Fruit fly (Drosophila melanogaster): Measurements from ENCODE around the gene ninaA.

The ninaA gene

DNA sequence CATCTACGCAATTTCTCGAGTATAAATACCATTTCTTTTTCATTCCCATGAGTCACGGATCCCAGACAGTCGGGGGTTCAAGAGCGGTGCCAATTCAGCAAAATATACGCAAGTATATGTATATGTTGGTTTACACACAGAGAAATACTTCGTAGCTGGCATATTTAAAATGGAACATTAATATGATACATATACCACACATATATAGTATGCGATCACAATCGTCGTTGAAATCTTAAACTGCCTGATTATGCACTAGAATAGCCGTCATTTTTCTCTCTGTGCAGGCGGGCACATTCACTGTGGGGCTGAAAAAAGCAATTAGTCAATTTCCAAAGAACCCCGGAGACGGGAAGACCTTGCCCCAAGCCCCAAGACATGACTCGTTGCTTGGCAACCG, 35.4 kb upstream of the ninaA start (continued):
- peak; percentile 60 for TF ChIP-seq CG16815 (GFP tag; optimal IDR thresholded peaks at IDR 0.05)
- TF ChIP-seq CG14860 (GFP tag; IDR thresholded peaks at IDR 0.05; ENCODE audit: partially characterized antibody) = no peak
- peak; percentile 49 for TF ChIP-seq mirr (GFP tag; optimal IDR thresholded peaks at IDR 0.05)
- TF ChIP-seq mld (GFP tag; IDR thresholded peaks at IDR 0.05; ENCODE audit: partially characterized antibody) = no peak
- TF ChIP-seq ab (GFP tag; optimal IDR thresholded peaks at IDR 0.05) = peak; percentile 45
- peak; percentile 48 for TF ChIP-seq nau (GFP tag; optimal IDR thresholded peaks at IDR 0.05)
- peak; percentile 40 for TF ChIP-seq sd (tag; optimal IDR thresholded peaks at IDR 0.05)
- peak; percentile 84 for TF ChIP-seq CG6175 (GFP tag; IDR thresholded peaks at IDR 0.05)
- TF ChIP-seq Doc3 (GFP tag; IDR thresholded peaks at IDR 0.05; ENCODE audit: partially characterized antibody) = no peak
- peak; percentile 64 for TF ChIP-seq CG14667 (GFP tag; IDR thresholded peaks at IDR 0.05)
- peak; percentile 74 for TF ChIP-seq fu2 (GFP tag; optimal IDR thresholded peaks at IDR 0.05)
- TF ChIP-seq D19B (GFP tag; optimal IDR thresholded peaks at IDR 0.05) = peak; percentile 44
- TF ChIP-seq CG2199 (GFP tag; IDR thresholded peaks at IDR 0.05) = no peak
- TF ChIP-seq CHES-1-like (GFP tag; optimal IDR thresholded peaks at IDR 0.05) = peak; percentile 73
- TF ChIP-seq CG18262 (tag; optimal IDR thresholded peaks at IDR 0.05) = peak; percentile 67
- TF ChIP-seq C15 (GFP tag; IDR thresholded peaks at IDR 0.05) = peak; percentile 66; the same call in 2 of the 3 replicates
- TF ChIP-seq fd3F (GFP tag; optimal IDR thresholded peaks at IDR 0.05) = peak; percentile 63
- peak; percentile 2 for TF ChIP-seq CG15601 (tag; optimal IDR thresholded peaks at IDR 0.05)
- TF ChIP-seq dan (GFP tag; IDR thresholded peaks at IDR 0.05) = no peak
- TF ChIP-seq slou (GFP tag; optimal IDR thresholded peaks at IDR 0.05) = no peak
- peak; percentile 8 for TF ChIP-seq Sry-δ (GFP tag; optimal IDR thresholded peaks at IDR 0.05)
- peak; percentile 39 for TF ChIP-seq CG14710 (tag; optimal IDR thresholded peaks at IDR 0.05)
- no peak for TF ChIP-seq Bgb (GFP tag; IDR thresholded peaks at IDR 0.05; ENCODE audit: partially characterized antibody)
- no peak for TF ChIP-seq BEAF-32 (GFP tag; optimal IDR thresholded peaks at IDR 0.05)
- TF ChIP-seq odd (GFP tag; optimal IDR thresholded peaks at IDR 0.05) = peak; percentile 6
- peak; percentile 50 for TF ChIP-seq Mad (GFP tag; optimal IDR thresholded peaks at IDR 0.05)
- TF ChIP-seq Drgx (GFP tag; IDR thresholded peaks at IDR 0.05) = peak; percentile 94
- no peak for TF ChIP-seq da (GFP tag; optimal IDR thresholded peaks at IDR 0.05)
- peak; percentile 23 for TF ChIP-seq CG1529 (GFP tag; optimal IDR thresholded peaks at IDR 0.05)
- TF ChIP-seq pho (GFP tag; optimal IDR thresholded peaks at IDR 0.05) = peak; percentile 75
- peak; percentile 68; the same call in 2 of the 3 replicates for TF ChIP-seq B-H1 (GFP tag; IDR thresholded peaks at IDR 0.05)
- TF ChIP-seq sisA (GFP tag; IDR thresholded peaks at IDR 0.05) = peak; percentile 76
- TF ChIP-seq Dbx (GFP tag; IDR thresholded peaks at IDR 0.05) = peak; percentile 93
- TF ChIP-seq pros (GFP tag; optimal IDR thresholded peaks at IDR 0.05) = no peak
- peak; percentile 65; the same call in 1 of the 3 replicates for TF ChIP-seq ken (GFP tag; IDR thresholded peaks at IDR 0.05)
- peak; percentile 78 for TF ChIP-seq CG11085 (GFP tag; IDR thresholded peaks at IDR 0.05)
- TF ChIP-seq CG14050 (GFP tag; IDR thresholded peaks at IDR 0.05) = peak; percentile 44; the same call in 2 of the 3 replicates
- TF ChIP-seq ro (GFP tag; IDR thresholded peaks at IDR 0.05) = peak; percentile 39; the same call in 1 of the 2 replicates
- peak; percentile 35; the same call in 1 of the 3 replicates for TF ChIP-seq jigr1 (GFP tag; IDR thresholded peaks at IDR 0.05)
- peak; percentile 66; the same call in 1 of the 3 replicates for TF ChIP-seq otp (GFP tag; IDR thresholded peaks at IDR 0.05)
- TF ChIP-seq D (optimal IDR thresholded peaks at IDR 0.05) = no peak
- TF ChIP-seq D (GFP tag; optimal IDR thresholded peaks at IDR 0.05) = peak; percentile 6
- no peak for TF ChIP-seq fru (optimal IDR thresholded peaks at IDR 0.05)
- peak; percentile 93 for TF ChIP-seq Ets65A (GFP tag)
- TF ChIP-seq Poxn (GFP tag; IDR thresholded peaks at IDR 0.05) = peak; percentile 31; the same call in 1 of the 2 replicates
- 0 out of 2 replicates have a peak, but pooled peaks have one; percentile 53 for TF ChIP-seq peb (GFP tag; IDR thresholded peaks at IDR 0.05)
- peak; percentile 93 for TF ChIP-seq Med (GFP tag)
- peak; percentile 84 for TF ChIP-seq esg (GFP tag; conservative IDR thresholded peaks at IDR 0.05)
- TF ChIP-seq CG4404 (GFP tag; IDR thresholded peaks at IDR 0.05) = peak; percentile 74
- no peak for TF ChIP-seq hth (optimal IDR thresholded peaks at IDR 0.05)
- TF ChIP-seq lab (GFP tag; optimal IDR thresholded peaks at IDR 0.05) = peak; percentile 90
- no peak for TF ChIP-seq Hmx (GFP tag; optimal IDR thresholded peaks at IDR 0.05)

All from whole organism, embryonic.